Fruit fly (Drosophila melanogaster): Measurements from ENCODE around the gene CG15177.

CG15177 gene

dm6 chr3R:6629221-6629620 is at the start of gene CG15177:
Gene CG15177 (minus strand): TSS chr3R:6629321.
- TF ChIP-seq CG4730 (GFP tag; IDR thresholded peaks at IDR 0.05) (no peak), CG4617 (GFP tag; optimal IDR thresholded peaks at IDR 0.05; ENCODE audit: borderline replicate concordance) (no peak), HHEX (GFP tag; optimal IDR thresholded peaks at IDR 0.05) (no peak), CG43689 (GFP tag; IDR thresholded peaks at IDR 0.05) (no peak), CG6791 (GFP tag; IDR thresholded peaks at IDR 0.05; ENCODE audit: partially characterized antibody) (no peak), CG6854 (GFP tag; optimal IDR thresholded peaks at IDR 0.05) (no peak), Hmx (GFP tag; optimal IDR thresholded peaks at IDR 0.05) (no peak), CG15601 (tag; optimal IDR thresholded peaks at IDR 0.05) (no peak), nmo (GFP tag; optimal IDR thresholded peaks at IDR 0.05) (no peak), pnt (GFP tag; optimal IDR thresholded peaks at IDR 0.05) (no peak), sd (tag; optimal IDR thresholded peaks at IDR 0.05) (no peak), CG8388 (GFP tag; optimal IDR thresholded peaks at IDR 0.05) (no peak), tin (GFP tag; optimal IDR thresholded peaks at IDR 0.05) (no peak), CG14667 (GFP tag; IDR thresholded peaks at IDR 0.05) (no peak), CG30431 (GFP tag; optimal IDR thresholded peaks at IDR 0.05) (no peak), dm (GFP tag; optimal IDR thresholded peaks at IDR 0.05) (no peak), kni (GFP tag; optimal IDR thresholded peaks at IDR 0.05) (no peak), Hr39 (optimal IDR thresholded peaks at IDR 0.05) (no peak)

dm6 chr3R:6678480-6678879 is 49.4 kb upstream of the CG15177 start, which contains the start of gene lab:
Gene lab (minus strand): TSS chr3R:6678590.
- TF ChIP-seq CG7786 (GFP tag; optimal IDR thresholded peaks at IDR 0.05) (no peak), slp2 (GFP tag; optimal IDR thresholded peaks at IDR 0.05) (no peak), Adf1 (GFP tag; IDR thresholded peaks at IDR 0.05) (0 out of 2 replicates have a peak, but pooled peaks have one; percentile 10), CG9797 (GFP tag; optimal IDR thresholded peaks at IDR 0.05) (no peak), CG33213 (GFP tag; optimal IDR thresholded peaks at IDR 0.05) (no peak), CG3847 (GFP tag; IDR thresholded peaks at IDR 0.05) (no peak), Doc2 (GFP tag; IDR thresholded peaks at IDR 0.05) (no peak), CG12659 (GFP tag; optimal IDR thresholded peaks at IDR 0.05) (no peak), bsh (GFP tag; optimal IDR thresholded peaks at IDR 0.05) (no peak), danr (GFP tag; IDR thresholded peaks at IDR 0.05) (no peak), salm (tag; optimal IDR thresholded peaks at IDR 0.05) (no peak), zen2 (GFP tag; IDR thresholded peaks at IDR 0.05; ENCODE audit: partially characterized antibody) (no peak), oc (tag; optimal IDR thresholded peaks at IDR 0.05) (peak; percentile 24), CG8388 (GFP tag; optimal IDR thresholded peaks at IDR 0.05) (no peak), E2f1 (GFP tag; IDR thresholded peaks at IDR 0.05) (no peak), NK7.1 (GFP tag; optimal IDR thresholded peaks at IDR 0.05) (no peak), CoRest (tag; optimal IDR thresholded peaks at IDR 0.05) (peak; percentile 32), kay (GFP tag; optimal IDR thresholded peaks at IDR 0.05) (peak; percentile 76), dati (GFP tag; IDR thresholded peaks at IDR 0.05) (no peak), sd (tag; optimal IDR thresholded peaks at IDR 0.05) (no peak), CG4820 (GFP tag; optimal IDR thresholded peaks at IDR 0.05) (no peak), Nf-YA (GFP tag; IDR thresholded peaks at IDR 0.05) (peak; percentile 76), sim (GFP tag; IDR thresholded peaks at IDR 0.05) (0 out of 2 replicates have a peak, but pooled peaks have one; percentile 24), CG2199 (GFP tag; IDR thresholded peaks at IDR 0.05) (peak; percentile 78; the same call in 2 of the 3 replicates), lbe (GFP tag; optimal IDR thresholded peaks at IDR 0.05) (no peak), ato (GFP tag; IDR thresholded peaks at IDR 0.05; ENCODE audit: partially characterized antibody) (0 out of 2 replicates have a peak, but pooled peaks have one; percentile 27), slou (GFP tag; optimal IDR thresholded peaks at IDR 0.05) (no peak), gt (GFP tag; IDR thresholded peaks at IDR 0.05) (no peak), az2 (GFP tag; optimal IDR thresholded peaks at IDR 0.05) (no peak), NFAT (GFP tag; IDR thresholded peaks at IDR 0.05) (no peak), CG10321 (GFP tag; IDR thresholded peaks at IDR 0.05) (peak; percentile 99), Opbp (GFP tag; IDR thresholded peaks at IDR 0.05; ENCODE audit: partially characterized antibody) (0 out of 3 replicates have a peak, but pooled peaks have one; percentile 54), Pdp1 (GFP tag; optimal IDR thresholded peaks at IDR 0.05) (no peak), Ravus (GFP tag; IDR thresholded peaks at IDR 0.05) (no peak), z (GFP tag; IDR thresholded peaks at IDR 0.05) (no peak), pnt (GFP tag; optimal IDR thresholded peaks at IDR 0.05) (no peak)
